Worm (Caenorhabditis elegans) whole organism, midembryonic: ENCODE measurements around the gene nlp-78.

Experiments used
- T22C8.4 ChIP-seq: fragments of 200-800 bp; sonication (Bioruptor generic); IDR thresholded peaks from 2 replicates; pipeline ENCODE4 v1.3.6; 2022; ENCODE audit warnings: missing genetic modification characterization, missing compliant biosample characterization
- cog-1 ChIP-seq: sonication (generic microtip); optimal IDR thresholded peaks from 2 replicates; lab custom pipeline; 2016; ENCODE audit warnings: missing genetic modification characterization, missing compliant biosample characterization
- flt-1 ChIP-seq: fragments of 200-800 bp; sonication (Bioruptor generic); IDR thresholded peaks from 2 replicates; pipeline ENCODE4 v1.3.6; 2022; ENCODE audit warnings: missing genetic modification characterization, missing compliant biosample characterization
- klf-2 ChIP-seq: fragments of 200-800 bp; sonication (Bioruptor generic); conservative IDR thresholded peaks from 2 replicates; pipeline ENCODE4 v1.3.6; 2022; ENCODE audit warnings: missing genetic modification reagents, missing genetic modification characterization, missing compliant biosample characterization
- med-1 ChIP-seq: sonication (generic microtip); optimal IDR thresholded peaks from 2 replicates; lab custom pipeline; 2017; ENCODE audit warnings: missing genetic modification characterization, mild to moderate bottlenecking, missing compliant biosample characterization, antibody characterized with exemption, missing genetic modification reagents; ENCODE audit not compliant: insufficient read depth
- ref-1 ChIP-seq: fragments of 200-800 bp; sonication (Bioruptor generic); conservative IDR thresholded peaks from 2 replicates; pipeline ENCODE4 v1.3.6; 2022; ENCODE audit warnings: missing genetic modification reagents, missing genetic modification characterization, missing compliant biosample characterization
- tab-1 ChIP-seq: fragments of 200-800 bp; sonication (Bioruptor generic); IDR thresholded peaks from 2 replicates; pipeline ENCODE4 v1.3.6; 2022; ENCODE audit warnings: missing genetic modification characterization, missing compliant biosample characterization
- ztf-23 ChIP-seq: fragments of 200-800 bp; sonication (Bioruptor generic); IDR thresholded peaks from 2 replicates; pipeline ENCODE4 v1.3.6; 2022; ENCODE audit warnings: missing genetic modification reagents, missing genetic modification characterization, missing compliant biosample characterization
- ztf-29 ChIP-seq: fragments of 200-800 bp; sonication (Bioruptor generic); IDR thresholded peaks from 2 replicates; pipeline ENCODE4 v1.3.6; 2022; ENCODE audit warnings: missing genetic modification reagents, missing genetic modification characterization, missing compliant biosample characterization

The nlp-78 gene

DNA sequence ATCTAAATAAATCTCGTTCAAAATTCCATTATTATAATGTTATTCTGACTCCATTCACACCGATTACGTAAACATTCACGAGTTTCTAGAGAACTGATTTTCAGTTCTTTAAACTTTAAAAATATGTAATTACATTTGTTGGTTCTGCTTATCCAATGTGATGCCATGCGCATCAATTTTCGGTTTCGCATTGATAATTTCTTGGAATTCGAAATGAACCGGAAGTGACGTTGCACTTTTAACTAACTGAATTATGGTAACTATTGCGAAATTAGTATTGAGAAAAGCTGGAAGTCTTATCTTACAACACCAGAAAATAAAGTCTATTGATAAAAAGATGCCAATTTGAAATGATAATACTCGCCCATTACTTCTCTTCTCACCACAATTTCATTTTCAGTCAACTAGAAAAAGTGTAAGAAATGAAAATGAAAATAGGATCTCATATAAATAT is 18.2 kb upstream of the nlp-78 start:
- TF ChIP-seq tab-1 (GFP tag; lab: Robert Waterston, UW) (no peak), T22C8.4 (GFP tag; lab: Robert Waterston, UW) (no peak), flt-1 (no peak), ref-1 (GFP tag; lab: Robert Waterston, UW) (no peak), cog-1 (tag; lab: Kevin White, UChicago) (no peak)

- no peak for TF ChIP-seq ref-1 (GFP tag; lab: Robert Waterston, UW)
- no peak for TF ChIP-seq med-1
- TF ChIP-seq T22C8.4 (GFP tag; lab: Robert Waterston, UW): no peak
- TF ChIP-seq ztf-29 (GFP tag; lab: Robert Waterston, UW): no peak
These were observed 15.6 kb upstream of the nlp-78 start for ce11 chrII:9120329-9120728.

DNA sequence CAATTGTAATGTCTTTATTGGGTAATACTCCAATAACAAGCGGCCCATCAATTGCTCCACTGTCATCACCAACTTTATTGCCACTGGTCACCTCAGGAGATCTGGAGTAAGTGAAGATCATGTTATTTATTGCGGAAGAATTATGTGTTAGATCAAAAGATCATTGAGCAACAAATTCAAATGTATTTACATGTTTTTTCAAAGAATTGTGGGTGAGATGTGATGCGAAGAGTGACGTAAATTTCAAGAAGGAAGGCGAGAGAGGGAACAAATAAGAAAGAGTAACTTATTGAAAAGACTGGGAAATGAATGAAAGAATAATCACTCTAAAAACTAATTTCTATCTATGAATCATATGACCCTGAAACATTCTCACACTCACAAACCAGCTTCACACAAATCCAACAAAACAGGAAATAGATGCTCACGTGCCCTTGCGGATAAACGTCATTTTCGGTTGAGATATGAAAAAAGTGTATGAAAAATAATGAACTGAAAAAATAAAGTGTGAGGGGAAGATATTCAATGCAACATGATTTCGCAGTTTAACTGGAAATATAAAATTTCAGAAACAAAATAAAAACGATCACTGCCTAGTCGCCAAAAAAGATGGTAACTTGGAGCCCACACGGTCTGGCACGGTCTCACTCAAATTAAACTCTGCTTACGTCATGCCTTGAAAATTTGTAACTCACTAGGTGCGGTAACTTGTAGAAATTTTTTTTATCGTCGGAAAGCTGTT is 15.0 kb upstream of the nlp-78 start:
- no peak for TF ChIP-seq med-1
- no peak for TF ChIP-seq ztf-29 (GFP tag; lab: Robert Waterston, UW)
- no peak for TF ChIP-seq flt-1
- no peak for TF ChIP-seq tab-1 (GFP tag; lab: Robert Waterston, UW)
- no peak for TF ChIP-seq ref-1 (GFP tag; lab: Robert Waterston, UW)
- no peak for TF ChIP-seq cog-1 (tag; lab: Kevin White, UChicago)
- no peak for TF ChIP-seq ztf-23 (GFP tag; lab: Robert Waterston, UW)
- no peak for TF ChIP-seq T22C8.4 (GFP tag; lab: Robert Waterston, UW)

DNA sequence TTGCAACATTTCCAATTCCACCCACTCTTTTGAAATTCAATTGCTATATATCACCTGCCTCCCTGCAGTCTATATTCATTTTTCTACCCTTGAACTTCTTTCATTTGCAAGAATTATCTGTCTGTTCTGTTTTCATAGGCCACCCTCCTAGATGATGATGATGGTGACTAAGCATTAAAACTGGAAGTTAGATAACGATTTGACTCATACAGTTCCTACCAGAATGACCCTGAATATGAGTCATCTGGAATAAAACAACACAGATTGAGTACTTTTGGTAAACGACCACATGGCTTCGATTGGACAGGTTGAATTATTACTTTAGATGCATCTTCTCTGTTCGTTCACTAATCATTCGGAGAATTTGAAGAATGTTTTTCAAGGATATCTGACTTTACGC is 11.6 kb upstream of the nlp-78 start:
- TF ChIP-seq ztf-29 (GFP tag; lab: Robert Waterston, UW): no peak
- TF ChIP-seq ztf-23 (GFP tag; lab: Robert Waterston, UW): no peak
- TF ChIP-seq tab-1 (GFP tag; lab: Robert Waterston, UW): no peak
- TF ChIP-seq T22C8.4 (GFP tag; lab: Robert Waterston, UW): no peak
- TF ChIP-seq cog-1 (tag; lab: Kevin White, UChicago): no peak
- no peak for TF ChIP-seq med-1
- TF ChIP-seq ref-1 (GFP tag; lab: Robert Waterston, UW): no peak
- TF ChIP-seq klf-2 (GFP tag; lab: Robert Waterston, UW): no peak
- no peak for TF ChIP-seq flt-1

- TF ChIP-seq flt-1 (no peak), med-1 (no peak), cog-1 (tag; lab: Kevin White, UChicago) (no peak), tab-1 (GFP tag; lab: Robert Waterston, UW) (no peak), ref-1 (GFP tag; lab: Robert Waterston, UW) (no peak), ztf-23 (GFP tag; lab: Robert Waterston, UW) (no peak), T22C8.4 (GFP tag; lab: Robert Waterston, UW) (no peak), klf-2 (GFP tag; lab: Robert Waterston, UW) (no peak), ztf-29 (GFP tag; lab: Robert Waterston, UW) (no peak)
These were observed 11.0 kb upstream of the nlp-78 start for ce11 chrII:9125007-9125406.

DNA sequence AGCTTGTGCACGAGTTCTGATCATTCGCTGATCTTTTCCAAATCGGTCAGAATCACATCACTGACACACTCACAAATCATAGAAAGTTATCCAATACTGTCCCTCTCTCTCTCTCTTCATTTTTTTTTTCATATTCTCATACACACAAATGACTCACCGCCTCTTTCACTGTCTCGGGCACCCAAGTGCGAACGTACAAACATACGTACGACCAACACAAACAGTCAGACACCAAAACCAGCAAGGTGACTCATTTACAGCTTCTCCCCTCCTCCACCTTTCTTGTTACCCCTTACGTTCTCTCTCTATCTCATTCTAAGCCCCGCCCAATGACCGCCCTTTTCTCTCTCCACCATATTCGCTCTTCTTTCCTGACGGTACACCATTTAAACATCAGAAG is 9.0 kb upstream of the nlp-78 start:
- TF ChIP-seq ztf-29 (GFP tag; lab: Robert Waterston, UW) (no peak), T22C8.4 (GFP tag; lab: Robert Waterston, UW) (no peak), ref-1 (GFP tag; lab: Robert Waterston, UW) (no peak), ztf-23 (GFP tag; lab: Robert Waterston, UW) (no peak), tab-1 (GFP tag; lab: Robert Waterston, UW) (no peak), med-1 (no peak), klf-2 (GFP tag; lab: Robert Waterston, UW) (no peak), cog-1 (tag; lab: Kevin White, UChicago) (no peak), flt-1 (no peak)

- TF ChIP-seq cog-1 (tag; lab: Kevin White, UChicago) (no peak), T22C8.4 (GFP tag; lab: Robert Waterston, UW) (no peak), ztf-23 (GFP tag; lab: Robert Waterston, UW) (no peak)
These were observed 8.6 kb upstream of the nlp-78 start for ce11 chrII:9127379-9127778.

DNA sequence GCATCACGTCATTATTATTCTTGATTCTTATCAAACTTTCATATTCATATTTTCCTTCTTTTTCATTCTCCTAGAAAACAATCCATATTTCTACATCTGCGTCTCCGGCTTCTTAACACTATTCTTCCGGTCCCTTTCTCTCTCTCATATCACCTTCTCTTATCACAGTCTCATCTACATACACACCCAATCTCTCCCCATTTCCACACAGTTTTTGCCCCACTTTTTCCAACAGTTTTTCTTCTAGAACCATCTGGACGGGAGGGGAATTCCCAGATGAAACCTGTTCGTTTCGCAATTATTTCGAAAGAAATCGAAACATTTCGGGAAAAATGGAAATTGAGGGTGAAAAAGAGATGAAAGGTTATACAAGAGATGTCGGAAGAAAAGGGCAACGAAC is 7.8 kb upstream of the nlp-78 start:
- TF ChIP-seq flt-1 (no peak), cog-1 (tag; lab: Kevin White, UChicago) (no peak), med-1 (no peak), tab-1 (GFP tag; lab: Robert Waterston, UW) (no peak), ref-1 (GFP tag; lab: Robert Waterston, UW) (no peak), ztf-29 (GFP tag; lab: Robert Waterston, UW) (no peak), klf-2 (GFP tag; lab: Robert Waterston, UW) (no peak), T22C8.4 (GFP tag; lab: Robert Waterston, UW) (no peak), ztf-23 (GFP tag; lab: Robert Waterston, UW) (no peak)

DNA sequence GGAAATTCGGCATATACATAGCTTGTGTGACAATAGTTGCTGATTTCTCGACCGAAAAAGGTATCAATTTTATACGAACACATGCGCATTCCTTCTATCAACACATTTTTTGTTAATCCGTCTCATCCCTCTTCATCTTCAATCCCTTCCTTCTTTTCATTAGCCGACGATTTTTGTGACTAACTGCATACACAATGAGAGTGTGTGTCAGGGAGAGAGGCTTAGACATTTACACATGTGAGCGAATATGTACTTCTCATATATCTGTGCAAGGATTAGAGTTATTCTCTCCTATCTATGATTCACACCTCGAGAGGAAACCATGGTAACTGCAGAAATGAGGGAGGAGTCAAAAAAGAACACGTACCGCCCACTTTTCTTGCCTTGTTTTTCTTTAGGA is 5.6 kb upstream of the nlp-78 start:
- TF ChIP-seq tab-1 (GFP tag; lab: Robert Waterston, UW) (no peak), ztf-23 (GFP tag; lab: Robert Waterston, UW) (no peak), med-1 (no peak), ztf-29 (GFP tag; lab: Robert Waterston, UW) (no peak), flt-1 (no peak), T22C8.4 (GFP tag; lab: Robert Waterston, UW) (no peak), cog-1 (tag; lab: Kevin White, UChicago) (no peak), klf-2 (GFP tag; lab: Robert Waterston, UW) (no peak), ref-1 (GFP tag; lab: Robert Waterston, UW) (no peak)

DNA sequence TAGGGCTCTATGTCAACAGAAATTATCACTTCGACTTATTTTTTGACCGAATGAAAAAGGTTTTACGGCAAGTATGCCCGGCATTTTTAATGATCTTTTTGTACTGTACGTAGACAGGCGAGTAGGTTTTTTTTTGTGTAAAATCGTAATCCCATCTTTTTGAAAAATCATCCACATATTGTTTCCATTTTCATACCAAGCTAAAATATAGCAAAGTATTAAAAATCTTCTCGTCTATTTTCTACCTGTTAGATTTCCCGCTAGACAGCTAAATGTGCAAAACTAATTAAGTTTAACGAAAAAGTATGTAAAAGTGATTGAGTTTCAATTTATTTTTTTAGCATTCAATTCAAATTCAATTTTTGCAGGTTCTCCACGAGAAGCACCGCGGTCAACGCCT is 4.6 kb upstream of the nlp-78 start, which contains the start of gene C16D2.1:
C16D2.1 (plus strand) TSS at position 301 of the 400 bp plus-strand sequence.
- TF ChIP-seq ztf-23 (GFP tag; lab: Robert Waterston, UW): no peak
- no peak for TF ChIP-seq cog-1 (tag; lab: Kevin White, UChicago)
- TF ChIP-seq ref-1 (GFP tag; lab: Robert Waterston, UW): no peak
- no peak for TF ChIP-seq med-1
- TF ChIP-seq T22C8.4 (GFP tag; lab: Robert Waterston, UW): no peak
- TF ChIP-seq klf-2 (GFP tag; lab: Robert Waterston, UW): no peak
- no peak for TF ChIP-seq flt-1
- no peak for TF ChIP-seq ztf-29 (GFP tag; lab: Robert Waterston, UW)
